Worm (Caenorhabditis elegans): ENCODE measurements around the gene akt-2.

Gene akt-2

ce11 chrX:14115480-14116161 is 31.9 kb upstream of the akt-2 start, which contains the start of gene F28H6.7 (continued):
- TF ChIP-seq cey-2 (tag; optimal IDR thresholded peaks at IDR 0.05; ENCODE audit: borderline replicate concordance, insufficient read depth) (no peak), T26A8.4 (GFP tag; IDR thresholded peaks at IDR 0.05) (no peak), fos-1 (tag; optimal IDR thresholded peaks at IDR 0.05) (no peak), nhr-237 (tag; optimal IDR thresholded peaks at IDR 0.05) (no peak), ceh-62 (tag; optimal IDR thresholded peaks at IDR 0.05) (no peak), arid-1 (GFP tag; conservative IDR thresholded peaks at IDR 0.05) (peak; percentile 68), unc-130 (GFP tag; optimal IDR thresholded peaks at IDR 0.05) (peak; percentile 16), ces-1 (GFP tag; optimal IDR thresholded peaks at IDR 0.05) (no peak), unc-62 (GFP tag; optimal IDR thresholded peaks at IDR 0.05 in 1 of 2) (no peak), unc-62 (tag; optimal IDR thresholded peaks at IDR 0.05) (no peak), dmd-6 (GFP tag; IDR thresholded peaks at IDR 0.05) (peak; percentile 43; the same call in 1 of the 2 replicates), madf-9 (GFP tag; conservative IDR thresholded peaks at IDR 0.05) (0 out of 2 replicates have a peak, but pooled peaks have one; percentile 22), ceh-82 (tag; optimal IDR thresholded peaks at IDR 0.05) (no peak), zip-2 (tag; optimal IDR thresholded peaks at IDR 0.05) (no peak), egl-27 (tag; optimal IDR thresholded peaks at IDR 0.05) (no peak), daf-8 (GFP tag; IDR thresholded peaks at IDR 0.05) (no peak), lin-29 (GFP tag; IDR thresholded peaks at IDR 0.05) (no peak), vab-7 (GFP tag; IDR thresholded peaks at IDR 0.05) (peak; percentile 81), nhr-42 (GFP tag; IDR thresholded peaks at IDR 0.05) (no peak)

ce11 chrX:14118762-14119161 is 28.7 kb upstream of the akt-2 start:
- TF ChIP-seq Y48G9A.11 (GFP tag; IDR thresholded peaks at IDR 0.05), result no peak
- 0 out of 2 replicates have a peak, but pooled peaks have one; percentile 10 for TF ChIP-seq set-16 (GFP tag; IDR thresholded peaks at IDR 0.05)
- no peak for TF ChIP-seq lin-29 (GFP tag; IDR thresholded peaks at IDR 0.05)

ce11 chrX:14125870-14126269 is 21.6 kb upstream of the akt-2 start, which contains the start of gene F28H6.6:
Gene F28H6.6 (minus strand): TSS chrX:14125879.
- TF ChIP-seq nhr-6 (tag; optimal IDR thresholded peaks at IDR 0.05) (no peak), mdt-29 (GFP tag; IDR thresholded peaks at IDR 0.05) (0 out of 2 replicates have a peak, but pooled peaks have one; percentile 21), dve-1 (tag; optimal IDR thresholded peaks at IDR 0.05; ENCODE audit: insufficient read depth) (peak; percentile 5), nhr-28 (tag; optimal IDR thresholded peaks at IDR 0.05) (peak; percentile 57), aha-1 (tag) (peak; percentile 65), nhr-237 (tag; optimal IDR thresholded peaks at IDR 0.05) (no peak), mes-2 (tag; optimal IDR thresholded peaks at IDR 0.05; ENCODE audit: poor library complexity, severe bottlenecking) (peak; percentile 32), daf-16 (GFP tag; optimal IDR thresholded peaks at IDR 0.05) (no peak), daf-16 (tag; optimal IDR thresholded peaks at IDR 0.05) (peak; percentile 55)

ce11 chrX:14127291-14127922 is 20.1 kb upstream of the akt-2 start, which contains the start of gene F28H6.4:
Gene F28H6.4 (plus strand): TSS chrX:14127872.
- TF ChIP-seq dmd-9 (GFP tag; IDR thresholded peaks at IDR 0.05) (no peak), rbr-2 (tag; optimal IDR thresholded peaks at IDR 0.05) (peak; percentile 4), egl-43 (GFP tag; IDR thresholded peaks at IDR 0.05) (no peak), nhr-6 (tag; optimal IDR thresholded peaks at IDR 0.05) (peak; percentile 4), spr-3 (GFP tag; optimal IDR thresholded peaks at IDR 0.05) (no peak), mxl-3 (GFP tag; optimal IDR thresholded peaks at IDR 0.05) (peak; percentile 17), daf-12 (tag; optimal IDR thresholded peaks at IDR 0.05) (no peak), F49E8.2 (tag; optimal IDR thresholded peaks at IDR 0.05; ENCODE audit: borderline replicate concordance) (no peak), set-16 (GFP tag; IDR thresholded peaks at IDR 0.05) (peak; percentile 46), hlh-30 (tag; optimal IDR thresholded peaks at IDR 0.05; ENCODE audit: insufficient read depth) (peak; percentile 29), daf-16 (GFP tag; optimal IDR thresholded peaks at IDR 0.05) (no peak), daf-16 (tag; optimal IDR thresholded peaks at IDR 0.05) (peak; percentile 16), mes-2 (tag; optimal IDR thresholded peaks at IDR 0.05; ENCODE audit: poor library complexity, severe bottlenecking) (peak; percentile 71), hlh-11 (tag; optimal IDR thresholded peaks at IDR 0.05) (peak; percentile 51), ceh-28 (tag; optimal IDR thresholded peaks at IDR 0.05) (no peak), nhr-111 (GFP tag; optimal IDR thresholded peaks at IDR 0.05) (no peak), madf-5 (GFP tag; IDR thresholded peaks at IDR 0.05) (no peak), dmd-8 (GFP tag; IDR thresholded peaks at IDR 0.05) (no peak), nhr-77 (tag; optimal IDR thresholded peaks at IDR 0.05) (no peak), ztf-11 (tag; optimal IDR thresholded peaks at IDR 0.05) (no peak)
